Worm (Caenorhabditis elegans) whole organism, mixed stage, embryonic: ENCODE data around the gene C16C8.9.

Experiments used
- blmp-1 ChIP-seq: fragments of 150-350 bp; optimal IDR thresholded peaks from 2 replicates; lab custom pipeline; 2014; ENCODE audit warnings: missing biosample characterization, missing genetic modification characterization
- elt-1 ChIP-seq: sonication (generic microtip); optimal IDR thresholded peaks from 2 replicates; lab custom pipeline; 2017; ENCODE audit warnings: missing genetic modification characterization, mild to moderate bottlenecking, missing compliant biosample characterization, antibody characterized with exemption, moderate library complexity, borderline replicate concordance; ENCODE audit not compliant: insufficient read depth
- nhr-28 ChIP-seq: fragments of 150-350 bp; optimal IDR thresholded peaks from 2 replicates; lab custom pipeline; 2014; ENCODE audit warnings: missing biosample characterization, missing genetic modification characterization
- sptf-1 ChIP-seq: sonication (generic microtip); optimal IDR thresholded peaks from 2 replicates; lab custom pipeline; 2017; ENCODE audit warnings: mild to moderate bottlenecking, missing genetic modification characterization, moderate library complexity, missing compliant biosample characterization

ce11 chrII:3436412-3436811, 26.6 kb downstream of the C16C8.9 start, which contains the start of gene skpo-2:
- TF ChIP-seq blmp-1 (no peak), nhr-28 (tag; lab: Kevin White, UChicago) (no peak), elt-1 (tag; lab: Kevin White, UChicago) (no peak), sptf-1 (tag; lab: Kevin White, UChicago) (no peak)
